Worm (Caenorhabditis elegans) whole organism, L1 larva: ENCODE results near the gene lys-6.

ENCODE experiments used
- C16A3.4 ChIP-seq: fragments of 150-350 bp; optimal IDR thresholded peaks from 2 replicates; lab custom pipeline; 2014; ENCODE audit warnings: missing biosample characterization, missing genetic modification characterization
- C34B4.2 ChIP-seq: sonication (generic microtip); optimal IDR thresholded peaks from 2 replicates; lab custom pipeline; 2017; ENCODE audit warnings: mild to moderate bottlenecking, missing genetic modification characterization, missing compliant biosample characterization
- F16B12.6 ChIP-seq: fragments of 150-350 bp; optimal IDR thresholded peaks from 2 replicates; lab custom pipeline; 2014; ENCODE audit warnings: missing biosample characterization, missing genetic modification characterization
- Y116A8C.19 ChIP-seq: sonication (generic microtip); optimal IDR thresholded peaks from 2 replicates; lab custom pipeline; 2016; ENCODE audit warnings: missing compliant biosample characterization, missing genetic modification characterization, borderline replicate concordance
- alr-1 ChIP-seq: fragments of 200-800 bp; sonication (Bioruptor generic); optimal IDR thresholded peaks from 2 replicates; lab custom pipeline; 2018; ENCODE audit warnings: borderline replicate concordance, mild to moderate bottlenecking, missing genetic modification characterization, missing compliant biosample characterization
- aly-2 ChIP-seq: fragments of 150-350 bp; optimal IDR thresholded peaks from 2 replicates; lab custom pipeline; 2014; ENCODE audit warnings: missing biosample characterization, missing genetic modification characterization
- ceh-88 ChIP-seq: fragments of 200-800 bp; sonication (Bioruptor generic); IDR thresholded peaks from 2 replicates; pipeline ENCODE4 v1.3.6; 2022; ENCODE audit warnings: missing genetic modification characterization, missing compliant biosample characterization
- dsc-1 ChIP-seq: sonication (generic microtip); optimal IDR thresholded peaks from 2 replicates; lab custom pipeline; 2016; ENCODE audit warnings: mild to moderate bottlenecking, missing genetic modification characterization, missing compliant biosample characterization
- efl-1 ChIP-seq, 4 experiments: fragments of 150-350 bp; optimal IDR thresholded peaks in 3 of 4; peaks in 1 of 4; 1 replicate in 1 of 4; 2 replicates in 3 of 4; lab custom pipeline; 2014; ENCODE audit warnings: missing biosample characterization in 2 of 4, missing genetic modification characterization in 2 of 4, missing genetic modification reagents in 2 of 4
- efl-3 ChIP-seq: fragments of 200-800 bp; sonication (Bioruptor generic); optimal IDR thresholded peaks from 2 replicates; lab custom pipeline; 2018; ENCODE audit warnings: mild to moderate bottlenecking, missing genetic modification characterization, missing compliant biosample characterization
- egl-13 ChIP-seq: sonication (generic microtip); optimal IDR thresholded peaks from 2 replicates; lab custom pipeline; 2016; ENCODE audit warnings: missing genotype, missing genetic modification reagents, missing genetic modification characterization, missing compliant biosample characterization
- egl-27 ChIP-seq, 2 experiments: fragments of 150-350 bp in 1 of 2; sonication (generic microtip); optimal IDR thresholded peaks; 3 replicates each; lab custom pipeline; 2017 to 2018; ENCODE audit warnings: missing biosample characterization in 2 of 2, missing genetic modification characterization in 2 of 2, missing genetic modification reagents in 2 of 2
- ets-5 ChIP-seq: fragments of 200-800 bp; sonication (Bioruptor generic); IDR thresholded peaks from 2 replicates; pipeline ENCODE4 v1.3.6; 2022; ENCODE audit warnings: missing genetic modification characterization, missing compliant biosample characterization
- fos-1 ChIP-seq: fragments of 150-350 bp; optimal IDR thresholded peaks from 2 replicates; lab custom pipeline; 2014; ENCODE audit warnings: missing biosample characterization, missing genetic modification characterization
- hlh-17 ChIP-seq: fragments of 200-800 bp; sonication (Bioruptor generic); optimal IDR thresholded peaks from 2 replicates; lab custom pipeline; 2018; ENCODE audit warnings: missing genetic modification characterization, mild to moderate bottlenecking, missing compliant biosample characterization, moderate library complexity, borderline replicate concordance
- hlh-4 ChIP-seq: sonication (generic microtip); optimal IDR thresholded peaks from 2 replicates; lab custom pipeline; 2016; ENCODE audit warnings: mild to moderate bottlenecking, missing genetic modification characterization, missing compliant biosample characterization
- isw-1 ChIP-seq: fragments of 200-800 bp; sonication (Bioruptor generic); IDR thresholded peaks from 2 replicates; pipeline ENCODE4 v1.3.6; 2022; ENCODE audit warnings: missing genetic modification characterization, missing compliant biosample characterization
- jun-1 ChIP-seq: fragments of 150-350 bp; optimal IDR thresholded peaks from 2 replicates; lab custom pipeline; 2014; ENCODE audit warnings: missing biosample characterization, missing genetic modification reagents, missing genetic modification characterization
- lin-14 ChIP-seq: fragments of 200-800 bp; sonication (Bioruptor generic); optimal IDR thresholded peaks from 2 replicates; lab custom pipeline; 2018; ENCODE audit warnings: mild to moderate bottlenecking, missing genetic modification characterization, moderate library complexity, missing compliant biosample characterization
- lin-35 ChIP-seq, 2 experiments: fragments of 150-350 bp; optimal IDR thresholded peaks; 2 replicates each; lab custom pipeline; 2014; ENCODE audit warnings: missing biosample characterization in 2 of 2, missing genetic modification characterization in 2 of 2, missing genetic modification reagents in 2 of 2
- lin-39 ChIP-seq: fragments of 150-350 bp; optimal IDR thresholded peaks from 2 replicates; lab custom pipeline; 2014; ENCODE audit warnings: missing biosample characterization, missing genetic modification reagents, missing genetic modification characterization
- lir-3 ChIP-seq: sonication (generic microtip); optimal IDR thresholded peaks from 2 replicates; lab custom pipeline; 2016; ENCODE audit warnings: mild to moderate bottlenecking, missing genetic modification characterization, moderate library complexity, missing compliant biosample characterization; ENCODE audit not compliant: poor library complexity
- mab-9 ChIP-seq: fragments of 200-800 bp; sonication (Bioruptor generic); IDR thresholded peaks from 2 replicates; pipeline ENCODE4 v1.3.6; 2022; ENCODE audit warnings: missing genetic modification reagents, missing genetic modification characterization, missing compliant biosample characterization
- mef-2 ChIP-seq: fragments of 150-350 bp; optimal IDR thresholded peaks from 2 replicates; lab custom pipeline; 2014; ENCODE audit warnings: missing biosample characterization, missing genetic modification characterization
- mep-1 ChIP-seq: fragments of 150-350 bp; optimal IDR thresholded peaks from 2 replicates; lab custom pipeline; 2014; ENCODE audit warnings: missing biosample characterization, missing genetic modification characterization
- nhr-12 ChIP-seq: sonication (generic microtip); optimal IDR thresholded peaks from 2 replicates; lab custom pipeline; 2017; ENCODE audit warnings: missing biosample characterization, missing genetic modification characterization
- nhr-20 ChIP-seq: sonication (generic microtip); optimal IDR thresholded peaks from 2 replicates; lab custom pipeline; 2016; ENCODE audit warnings: mild to moderate bottlenecking, missing genetic modification characterization, missing compliant biosample characterization
- nhr-237 ChIP-seq: fragments of 150-350 bp; optimal IDR thresholded peaks from 2 replicates; lab custom pipeline; 2014; ENCODE audit warnings: missing biosample characterization, missing genetic modification characterization
- nhr-47 ChIP-seq: sonication (generic microtip); optimal IDR thresholded peaks from 2 replicates; lab custom pipeline; 2016; ENCODE audit warnings: mild to moderate bottlenecking, missing genetic modification characterization, moderate library complexity, missing compliant biosample characterization
- nhr-90 ChIP-seq: sonication (generic microtip); optimal IDR thresholded peaks from 2 replicates; lab custom pipeline; 2016; ENCODE audit warnings: mild to moderate bottlenecking, missing genetic modification characterization, missing compliant biosample characterization; ENCODE audit not compliant: poor library complexity
- pag-3 ChIP-seq: sonication (generic microtip); optimal IDR thresholded peaks from 2 replicates; lab custom pipeline; 2017; ENCODE audit warnings: missing genetic modification characterization, mild to moderate bottlenecking, missing compliant biosample characterization, antibody characterized with exemption, borderline replicate concordance; ENCODE audit not compliant: insufficient read depth
- rnt-1 ChIP-seq: sonication (generic microtip); optimal IDR thresholded peaks from 2 replicates; lab custom pipeline; 2016; ENCODE audit warnings: mild to moderate bottlenecking, missing genetic modification characterization, moderate library complexity, missing compliant biosample characterization
- snu-23 ChIP-seq: sonication (generic microtip); optimal IDR thresholded peaks from 2 replicates; lab custom pipeline; 2016; ENCODE audit warnings: missing genetic modification characterization, missing compliant biosample characterization
- sup-37 ChIP-seq: fragments of 200-800 bp; sonication (Bioruptor generic); optimal IDR thresholded peaks from 2 replicates; lab custom pipeline; 2018; ENCODE audit warnings: mild to moderate bottlenecking, missing genetic modification characterization, missing compliant biosample characterization
- tbx-2 ChIP-seq: sonication (generic microtip); optimal IDR thresholded peaks from 2 replicates; lab custom pipeline; 2016; ENCODE audit warnings: missing genetic modification characterization, missing compliant biosample characterization
- tlp-1 ChIP-seq: fragments of 150-350 bp; optimal IDR thresholded peaks from 2 replicates; lab custom pipeline; 2014; ENCODE audit warnings: missing biosample characterization, missing genetic modification characterization
- unc-130 ChIP-seq: fragments of 150-350 bp; optimal IDR thresholded peaks from 2 replicates; lab custom pipeline; 2017; ENCODE audit warnings: missing biosample characterization, missing genetic modification characterization, inconsistent platforms
- vab-15 ChIP-seq: sonication (generic microtip); optimal IDR thresholded peaks from 2 replicates; lab custom pipeline; 2017; ENCODE audit warnings: missing genotype, mild to moderate bottlenecking, missing genetic modification characterization, missing compliant biosample characterization
- xbp-1 ChIP-seq: sonication (generic microtip); optimal IDR thresholded peaks from 2 replicates; lab custom pipeline; 2016; ENCODE audit warnings: missing genetic modification characterization, missing compliant biosample characterization
- zag-1 ChIP-seq: fragments of 150-350 bp; optimal IDR thresholded peaks from 2 replicates; lab custom pipeline; 2014; ENCODE audit warnings: missing biosample characterization, missing genetic modification characterization

The lys-6 gene

ce11 chrIV:11592820-11593219, 34.9 kb downstream of the lys-6 start (continued):
- TF ChIP-seq ets-5 (GFP tag; lab: Robert Waterston, UW): no peak
- peak; percentile 33; the same call in 1 of the 2 replicates for TF ChIP-seq ceh-88 (GFP tag; lab: Robert Waterston, UW)
- TF ChIP-seq hlh-17 (GFP tag; lab: Kevin White, UChicago): no peak
- peak; percentile 28 to 60 for TF ChIP-seq lin-35 (GFP tag; optimal IDR thresholded peaks at IDR 0.05; lab: Kevin White, UChicago)
- TF ChIP-seq F16B12.6 (tag; lab: Kevin White, UChicago): no peak
- TF ChIP-seq dsc-1 (tag; lab: Kevin White, UChicago): peak; percentile 10
- TF ChIP-seq mef-2 (tag; lab: Kevin White, UChicago): no peak
- TF ChIP-seq nhr-20 (tag; lab: Kevin White, UChicago): peak; percentile 7
- TF ChIP-seq mep-1 (tag; lab: Kevin White, UChicago): peak; percentile 70
- peak; percentile 19 to 43 for TF ChIP-seq efl-1 (optimal IDR thresholded peaks at IDR 0.05; lab: Kevin White, UChicago)
- peak; percentile 46 to 83 for TF ChIP-seq efl-1 (GFP tag; optimal IDR thresholded peaks at IDR 0.05 in 1 of 2; lab: Kevin White, UChicago)
- TF ChIP-seq snu-23 (GFP tag; lab: Kevin White, UChicago): peak; percentile 15

- no peak for TF ChIP-seq egl-13
- TF ChIP-seq jun-1 (tag; lab: Kevin White, UChicago): no peak
- TF ChIP-seq xbp-1 (tag; lab: Kevin White, UChicago): no peak
- TF ChIP-seq Y116A8C.19 (tag; lab: Kevin White, UChicago): no peak
Measured at ce11 chrIV:11592165-11592564, 35.6 kb downstream of the lys-6 start, which contains the start of gene spe-36. TSS of gene spe-36 (minus strand) at chrIV:11592265.

DNA sequence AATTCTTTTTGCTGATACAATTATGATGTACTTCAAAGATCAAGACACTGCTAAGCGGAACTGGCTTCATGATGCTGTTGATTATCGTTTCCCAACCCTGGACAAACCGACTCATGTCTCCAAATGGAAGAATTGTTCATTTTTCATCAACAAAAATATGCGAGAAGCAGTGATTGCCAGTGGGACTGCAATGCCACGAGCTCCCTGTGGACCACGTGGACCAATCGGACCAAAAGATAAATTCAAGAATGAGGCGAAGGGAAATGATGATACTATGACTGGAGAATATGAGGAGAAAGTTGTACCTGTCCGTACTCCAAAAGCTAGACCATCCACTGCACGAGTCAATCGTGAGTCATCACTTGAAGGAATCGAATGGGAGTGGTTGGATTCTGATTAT, 41.3 kb downstream of the lys-6 start:
- TF ChIP-seq hlh-4 (tag; lab: Kevin White, UChicago) (no peak), F16B12.6 (tag; lab: Kevin White, UChicago) (no peak), nhr-47 (tag; lab: Kevin White, UChicago) (no peak), egl-27 (tag; optimal IDR thresholded peaks at IDR 0.05; lab: Kevin White, UChicago) (no peak), unc-130 (tag; lab: Kevin White, UChicago) (no peak), aly-2 (tag; lab: Kevin White, UChicago) (no peak), ceh-88 (GFP tag; lab: Robert Waterston, UW) (no peak), sup-37 (GFP tag; lab: Kevin White, UChicago) (no peak), dsc-1 (tag; lab: Kevin White, UChicago) (no peak), mep-1 (tag; lab: Kevin White, UChicago) (no peak), xbp-1 (tag; lab: Kevin White, UChicago) (no peak), vab-15 (tag; lab: Kevin White, UChicago) (no peak), lin-39 (tag; lab: Kevin White, UChicago) (no peak), pag-3 (tag; lab: Kevin White, UChicago) (no peak), lin-14 (no peak), egl-13 (no peak), tbx-2 (no peak)

DNA sequence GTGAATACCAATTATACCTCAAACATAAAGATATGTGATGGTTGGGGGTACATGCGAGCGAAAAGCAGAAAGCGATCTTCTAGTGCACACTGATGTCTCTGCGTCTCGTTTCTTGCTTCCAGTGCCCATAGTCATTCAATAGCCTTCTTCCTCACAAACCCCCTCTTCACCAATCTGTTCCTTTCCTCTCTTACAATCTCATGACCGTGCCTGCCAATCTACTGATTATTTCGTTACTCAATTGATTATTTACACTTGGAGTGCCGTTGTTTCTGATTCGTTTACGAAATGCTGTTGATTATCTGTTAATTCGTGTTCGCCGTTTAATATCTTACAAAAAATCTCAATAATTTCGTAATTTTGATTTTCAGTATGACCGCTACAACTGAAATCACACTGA, 42.9 kb downstream of the lys-6 start:
- TF ChIP-seq lin-14 (peak; percentile 3), snu-23 (GFP tag; lab: Kevin White, UChicago) (no peak)

- no peak for TF ChIP-seq nhr-237 (tag; lab: Kevin White, UChicago)
- TF ChIP-seq egl-13: no peak
- peak; percentile 2 for TF ChIP-seq rnt-1 (tag; lab: Kevin White, UChicago)
- no peak for TF ChIP-seq lir-3 (tag; lab: Kevin White, UChicago)
- TF ChIP-seq mab-9 (GFP tag; lab: Robert Waterston, UW): no peak
- no peak for TF ChIP-seq Y116A8C.19 (tag; lab: Kevin White, UChicago)
- no peak for TF ChIP-seq efl-1 (optimal IDR thresholded peaks at IDR 0.05; lab: Kevin White, UChicago)
- no peak for TF ChIP-seq efl-1 (GFP tag; optimal IDR thresholded peaks at IDR 0.05 in 1 of 2; lab: Kevin White, UChicago)
- TF ChIP-seq efl-3 (GFP tag; lab: Kevin White, UChicago): no peak
- no peak for TF ChIP-seq fos-1 (tag; lab: Kevin White, UChicago)
- no peak for TF ChIP-seq ceh-88 (GFP tag; lab: Robert Waterston, UW)
- no peak for TF ChIP-seq nhr-90
- no peak for TF ChIP-seq sup-37 (GFP tag; lab: Kevin White, UChicago)
- TF ChIP-seq lin-14: peak; percentile 25
- TF ChIP-seq alr-1: no peak
- TF ChIP-seq jun-1 (tag; lab: Kevin White, UChicago): no peak
- no peak for TF ChIP-seq snu-23 (GFP tag; lab: Kevin White, UChicago)
- TF ChIP-seq zag-1 (tag; lab: Kevin White, UChicago): no peak
- no peak for TF ChIP-seq C16A3.4 (tag; lab: Kevin White, UChicago)
- TF ChIP-seq isw-1: no peak
- TF ChIP-seq tlp-1 (tag; lab: Kevin White, UChicago): no peak
- no peak for TF ChIP-seq unc-130 (tag; lab: Kevin White, UChicago)
- TF ChIP-seq hlh-17 (GFP tag; lab: Kevin White, UChicago): no peak
- no peak for TF ChIP-seq nhr-12
- TF ChIP-seq C34B4.2 (tag; lab: Kevin White, UChicago): no peak
Measured at ce11 chrIV:11583906-11584378, 43.8 kb downstream of the lys-6 start, which contains the start of gene F12F6.1. TSS of gene F12F6.1 (plus strand) at chrIV:11583956.
